Fruit fly (Drosophila melanogaster) whole organism, prepupa: ENCODE measurements around the gene CG4133.

Experiments used
- Blimp-1 ChIP-seq: fragments of 200-800 bp; sonication (Bioruptor generic); optimal IDR thresholded peaks from 3 replicates; lab custom pipeline; 2017; ENCODE audit warnings: missing biosample characterization, missing genetic modification characterization, mild to moderate bottlenecking, moderate library complexity, missing genetic modification reagents
- CG10631 ChIP-seq: fragments of 200-800 bp; sonication (Bioruptor generic); optimal IDR thresholded peaks from 2 replicates; lab custom pipeline; 2016; ENCODE audit warnings: missing biosample characterization, missing genetic modification characterization
- CG10669 ChIP-seq: fragments of 200-800 bp; sonication (Bioruptor generic); optimal IDR thresholded peaks from 3 replicates; lab custom pipeline; 2018; ENCODE audit warnings: missing biosample characterization, mild to moderate bottlenecking, missing genetic modification characterization, moderate library complexity
- CG11902 ChIP-seq: fragments of 200-800 bp; sonication (Bioruptor generic); optimal IDR thresholded peaks from 3 replicates; lab custom pipeline; 2016; ENCODE audit warnings: missing biosample characterization, missing genetic modification characterization
- CG15336 ChIP-seq: fragments of 200-800 bp; sonication (Bioruptor generic); IDR thresholded peaks from 2 replicates; pipeline ENCODE4 v1.3.6; 2022; ENCODE audit warnings: missing biosample characterization, missing genetic modification characterization
- CG1621 ChIP-seq: fragments of 200-800 bp; sonication (Bioruptor generic); optimal IDR thresholded peaks from 3 replicates; lab custom pipeline; 2018; ENCODE audit warnings: missing biosample characterization, mild to moderate bottlenecking, missing genetic modification characterization
- CG16779 ChIP-seq: fragments of 200-800 bp; sonication (Bioruptor generic); optimal IDR thresholded peaks from 3 replicates; lab custom pipeline; 2017; ENCODE audit warnings: missing biosample characterization, mild to moderate bottlenecking, missing genetic modification characterization
- CG32006 ChIP-seq: fragments of 200-800 bp; sonication (Bioruptor generic); optimal IDR thresholded peaks from 3 replicates; lab custom pipeline; 2017; ENCODE audit warnings: missing biosample characterization, mild to moderate bottlenecking, missing genetic modification characterization
- CG3919 ChIP-seq: fragments of 200-800 bp; sonication (Bioruptor generic); optimal IDR thresholded peaks from 3 replicates; lab custom pipeline; 2016; ENCODE audit warnings: missing biosample characterization, missing genetic modification characterization
- CG4318 ChIP-seq: fragments of 200-800 bp; sonication (Bioruptor generic); optimal IDR thresholded peaks from 3 replicates; lab custom pipeline; 2017; ENCODE audit warnings: missing biosample characterization, mild to moderate bottlenecking, missing genetic modification characterization
- CG6163 ChIP-seq: fragments of 200-800 bp; sonication (Bioruptor generic); IDR thresholded peaks from 3 replicates; pipeline ENCODE4 v1.3.6; 2022; ENCODE audit warnings: missing biosample characterization, missing genetic modification characterization
- CG6792 ChIP-seq: fragments of 200-800 bp; sonication (Bioruptor generic); optimal IDR thresholded peaks from 3 replicates; lab custom pipeline; 2016; ENCODE audit warnings: missing biosample characterization, missing genetic modification characterization
- CG6854 ChIP-seq: fragments of 200-800 bp; sonication (Bioruptor generic); optimal IDR thresholded peaks from 2 replicates; lab custom pipeline; 2017; ENCODE audit warnings: missing biosample characterization, mild to moderate bottlenecking, missing genetic modification characterization
- CG7368 ChIP-seq: fragments of 200-800 bp; sonication (Bioruptor generic); optimal IDR thresholded peaks from 3 replicates; lab custom pipeline; 2016; ENCODE audit warnings: missing biosample characterization, missing genetic modification characterization
- CG8119 ChIP-seq: fragments of 200-800 bp; sonication (Bioruptor generic); IDR thresholded peaks from 3 replicates; pipeline ENCODE4 v1.3.6; 2022; ENCODE audit warnings: missing biosample characterization, missing genetic modification characterization
- CG8319 ChIP-seq: fragments of 200-800 bp; sonication (Bioruptor generic); optimal IDR thresholded peaks from 3 replicates; lab custom pipeline; 2016; ENCODE audit warnings: missing biosample characterization, missing genetic modification characterization
- CG8632 ChIP-seq: fragments of 200-800 bp; sonication (Bioruptor generic); optimal IDR thresholded peaks from 3 replicates; lab custom pipeline; 2016; ENCODE audit warnings: missing biosample characterization, missing genetic modification characterization
- Eip78C ChIP-seq: fragments of 200-800 bp; sonication (Bioruptor generic); peaks from one replicate; lab custom pipeline; 2016; ENCODE audit warnings: missing biosample characterization, missing genetic modification characterization
- Eip93F ChIP-seq: fragments of 200-800 bp; sonication (Bioruptor generic); optimal IDR thresholded peaks from 2 replicates; lab custom pipeline; 2016; ENCODE audit warnings: missing biosample characterization, mild to moderate bottlenecking, missing genetic modification characterization
- Ets21C ChIP-seq: fragments of 200-800 bp; sonication (Bioruptor generic); optimal IDR thresholded peaks from 3 replicates; lab custom pipeline; 2016; ENCODE audit warnings: missing biosample characterization, missing genetic modification characterization
- Ets96B ChIP-seq: fragments of 200-800 bp; optimal IDR thresholded peaks from 2 replicates; lab custom pipeline; 2019; ENCODE audit warnings: missing biosample characterization, mild to moderate bottlenecking, missing genetic modification characterization, moderate library complexity
- Gug ChIP-seq: fragments of 200-800 bp; sonication (Bioruptor generic); IDR thresholded peaks from 2 replicates; pipeline ENCODE4 v1.3.6; 2022; ENCODE audit warnings: missing biosample characterization, missing genetic modification characterization
- Hr38 ChIP-seq: sonication (Bioruptor generic); optimal IDR thresholded peaks from 2 replicates; lab custom pipeline; 2016; ENCODE audit warnings: missing biosample characterization, missing genetic modification characterization
- Hr39 ChIP-seq: fragments of 200-800 bp; sonication (Bioruptor generic); optimal IDR thresholded peaks from 2 replicates; lab custom pipeline; 2016; ENCODE audit warnings: missing biosample characterization, missing genetic modification characterization
- Met ChIP-seq: fragments of 200-800 bp; sonication (Bioruptor generic); optimal IDR thresholded peaks from 3 replicates; lab custom pipeline; 2016; ENCODE audit warnings: missing biosample characterization, missing genetic modification characterization
- OdsH ChIP-seq: fragments of 200-800 bp; sonication (Bioruptor generic); optimal IDR thresholded peaks from 3 replicates; lab custom pipeline; 2016; ENCODE audit warnings: missing biosample characterization, missing genetic modification characterization
- Smox ChIP-seq: fragments of 200-800 bp; sonication (Bioruptor generic); optimal IDR thresholded peaks from 3 replicates; lab custom pipeline; 2016; ENCODE audit warnings: missing biosample characterization, missing genetic modification characterization
- Sox102F ChIP-seq: fragments of 200-800 bp; sonication (Bioruptor generic); optimal IDR thresholded peaks from 2 replicates; lab custom pipeline; 2016; ENCODE audit warnings: missing biosample characterization, mild to moderate bottlenecking, missing genetic modification characterization
- Sox14 ChIP-seq: fragments of 200-800 bp; sonication (Bioruptor generic); optimal IDR thresholded peaks from 3 replicates; lab custom pipeline; 2016; ENCODE audit warnings: missing biosample characterization, missing genetic modification characterization
- Sox15 ChIP-seq: fragments of 200-800 bp; sonication (Bioruptor generic); optimal IDR thresholded peaks from 3 replicates; lab custom pipeline; 2016; ENCODE audit warnings: missing biosample characterization, missing genetic modification characterization
- acj6 ChIP-seq: fragments of 200-800 bp; sonication (Bioruptor generic); optimal IDR thresholded peaks from 3 replicates; lab custom pipeline; 2016; ENCODE audit warnings: missing biosample characterization, missing genetic modification characterization
- cyc ChIP-seq: fragments of 200-800 bp; sonication (Bioruptor generic); optimal IDR thresholded peaks from 3 replicates; lab custom pipeline; 2016; ENCODE audit warnings: missing biosample characterization, missing genetic modification characterization
- dac ChIP-seq: fragments of 200-800 bp; sonication (Bioruptor generic); optimal IDR thresholded peaks from 2 replicates; lab custom pipeline; 2017; ENCODE audit warnings: missing biosample characterization, mild to moderate bottlenecking, missing genetic modification characterization
- dsx ChIP-seq: fragments of 200-800 bp; optimal IDR thresholded peaks from 3 replicates; lab custom pipeline; 2019; ENCODE audit warnings: missing biosample characterization, mild to moderate bottlenecking, missing genetic modification characterization, moderate library complexity; ENCODE audit not compliant: poor library complexity, severe bottlenecking
- fd85E ChIP-seq: fragments of 200-800 bp; sonication (Bioruptor generic); optimal IDR thresholded peaks from 3 replicates; lab custom pipeline; 2016; ENCODE audit warnings: missing biosample characterization, missing genetic modification characterization
- fkh ChIP-seq: fragments of 200-800 bp; sonication (Bioruptor generic); optimal IDR thresholded peaks from 3 replicates; lab custom pipeline; 2017; ENCODE audit warnings: missing biosample characterization, mild to moderate bottlenecking, missing genetic modification characterization, moderate library complexity
- lz ChIP-seq: fragments of 200-800 bp; sonication (Bioruptor generic); optimal IDR thresholded peaks from 3 replicates; lab custom pipeline; 2016; ENCODE audit warnings: missing biosample characterization, missing genetic modification characterization
- net ChIP-seq: fragments of 200-800 bp; sonication (Bioruptor generic); optimal IDR thresholded peaks from 3 replicates; lab custom pipeline; 2016; ENCODE audit warnings: missing biosample characterization, missing genetic modification characterization
- pdm3 ChIP-seq: fragments of 200-800 bp; sonication (Bioruptor generic); optimal IDR thresholded peaks from 3 replicates; lab custom pipeline; 2016; ENCODE audit warnings: missing biosample characterization, missing genetic modification characterization
- salr ChIP-seq, 2 experiments: fragments of 200-800 bp; sonication (Bioruptor generic); optimal IDR thresholded peaks; 3 replicates each; lab custom pipeline; 2016 to 2018; ENCODE audit warnings: missing biosample characterization in 2 of 2, missing genetic modification characterization in 2 of 2, mild to moderate bottlenecking in 1 of 2
- spab ChIP-seq: fragments of 200-800 bp; sonication (Bioruptor generic); optimal IDR thresholded peaks from 2 replicates; lab custom pipeline; 2017; ENCODE audit warnings: missing biosample characterization, mild to moderate bottlenecking, missing genetic modification characterization, missing genetic modification reagents
- svp ChIP-seq: fragments of 200-800 bp; sonication (Bioruptor generic); peaks from one replicate; lab custom pipeline; 2016; ENCODE audit warnings: missing biosample characterization, missing genetic modification characterization
- topi ChIP-seq: fragments of 200-800 bp; sonication (Bioruptor generic); optimal IDR thresholded peaks from 3 replicates; lab custom pipeline; 2016; ENCODE audit warnings: missing biosample characterization, missing genetic modification characterization
- vri ChIP-seq: fragments of 200-800 bp; sonication (Bioruptor generic); optimal IDR thresholded peaks from 3 replicates; lab custom pipeline; 2016; ENCODE audit warnings: missing biosample characterization, mild to moderate bottlenecking, missing genetic modification characterization

Gene CG4133

DNA sequence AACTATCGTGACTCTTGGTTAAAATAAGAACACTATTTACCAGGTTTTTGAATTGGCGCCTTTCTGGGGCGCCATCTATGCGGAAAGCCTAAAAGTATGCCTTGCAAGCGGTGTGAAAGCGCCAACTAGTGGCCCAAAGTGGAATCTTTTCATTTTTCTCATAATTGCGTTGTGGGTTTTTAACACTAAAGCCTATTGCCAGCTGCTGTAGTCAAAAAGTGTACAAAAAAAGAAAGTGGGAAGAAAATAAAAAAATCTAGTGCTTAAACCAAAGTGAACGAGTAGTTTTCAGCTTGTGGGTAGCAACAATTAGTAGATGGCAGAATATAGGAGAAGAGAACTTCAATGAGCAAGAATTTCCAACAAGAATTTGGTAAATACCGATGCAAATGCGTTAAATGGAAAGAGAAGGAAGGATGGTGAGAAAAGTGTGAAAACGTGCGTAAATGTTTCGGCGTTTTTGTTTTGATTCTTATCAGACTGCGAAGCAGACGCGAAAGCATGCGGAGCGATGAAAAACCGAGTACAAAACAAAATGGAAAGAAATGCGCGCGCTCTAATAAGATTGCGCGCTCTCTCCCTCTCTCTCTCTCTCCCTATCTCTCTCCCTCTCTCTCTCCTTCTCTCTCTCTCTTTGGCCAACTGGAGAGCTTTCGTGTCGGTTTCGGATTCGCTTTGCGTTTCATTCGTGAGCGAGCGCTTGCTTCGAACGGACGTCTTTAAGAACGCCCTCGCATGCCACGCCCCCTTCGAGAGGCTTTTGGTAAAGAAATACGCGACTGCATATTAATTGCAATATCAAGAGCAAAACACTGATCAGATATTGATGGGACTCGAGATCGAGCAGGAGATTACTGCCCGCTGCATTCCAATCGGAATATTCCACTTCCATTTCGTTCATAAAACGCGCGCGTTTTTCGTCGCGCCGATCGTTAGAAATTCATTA lies 35.1 kb downstream of the CG4133 start (continued):
- peak; percentile 78 for TF ChIP-seq CG6163
- peak; percentile 45 for TF ChIP-seq Ets21C
- peak; percentile 39 for TF ChIP-seq CG10631 (GFP tag; lab: Kevin White, UChicago)
- peak; percentile 74 for TF ChIP-seq CG3919
- TF ChIP-seq CG8632 (GFP tag; lab: Kevin White, UChicago), result peak; percentile 61
- peak; percentile 4 for TF ChIP-seq dac (GFP tag; lab: Kevin White, UChicago)
- TF ChIP-seq CG11902, result peak; percentile 40
- TF ChIP-seq acj6 (GFP tag; lab: Kevin White, UChicago), result no peak
- TF ChIP-seq Ets96B (tag; lab: Kevin White, UChicago), result peak; percentile 50
- TF ChIP-seq CG10669 (GFP tag; lab: Kevin White, UChicago), result peak; percentile 25
- TF ChIP-seq Sox102F (GFP tag; lab: Kevin White, UChicago), result peak; percentile 86

DNA sequence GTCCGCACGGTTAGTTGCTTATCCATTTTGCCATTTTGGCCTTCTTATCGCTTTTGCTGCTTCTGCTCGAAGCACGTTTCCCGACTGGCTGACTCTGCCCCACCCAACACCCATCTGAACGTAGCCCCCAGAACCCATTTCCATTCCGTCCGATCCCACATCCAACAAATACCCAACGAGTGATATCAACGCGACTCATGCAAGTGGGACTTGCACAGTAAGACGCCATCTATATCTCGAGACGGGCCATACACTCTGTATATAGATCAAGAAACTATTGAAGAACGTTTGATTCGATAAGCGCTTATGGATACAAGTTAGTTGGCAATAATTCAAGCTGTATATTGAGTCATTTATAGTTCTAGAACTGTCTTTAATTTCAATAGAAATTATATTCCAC lies 36.9 kb downstream of the CG4133 start:
- TF ChIP-seq lz (no peak), Gug (GFP tag; lab: Robert Waterston, UW) (no peak), Sox15 (GFP tag; lab: Kevin White, UChicago) (no peak), CG32006 (GFP tag; lab: Kevin White, UChicago) (no peak), Eip93F (GFP tag; lab: Kevin White, UChicago) (no peak), CG6854 (GFP tag; lab: Kevin White, UChicago) (no peak)

DNA sequence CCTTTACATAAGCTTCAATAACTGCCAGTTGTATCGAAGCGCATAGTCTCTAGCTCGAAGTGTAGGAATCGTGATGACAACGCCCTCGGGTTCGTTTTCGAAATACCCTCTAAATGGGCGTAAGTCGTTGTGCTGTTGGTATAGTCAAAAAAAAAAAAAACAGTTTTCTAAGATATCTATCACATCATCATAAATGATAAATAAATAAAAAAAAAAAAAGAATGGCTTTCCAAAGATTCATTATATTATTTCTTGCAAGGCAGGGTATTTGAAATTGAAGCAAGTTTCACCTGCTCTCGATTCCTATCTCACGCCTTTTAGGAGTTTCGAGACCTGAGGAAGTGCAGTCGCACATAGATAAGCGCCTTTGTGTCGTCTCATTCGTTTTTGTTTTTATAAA lies 37.9 kb downstream of the CG4133 start:
- TF ChIP-seq OdsH (peak; percentile 34), Ets21C (no peak), Smox (GFP tag; lab: Kevin White, UChicago) (peak; percentile 43), CG8632 (GFP tag; lab: Kevin White, UChicago) (peak; percentile 30), pdm3 (peak; percentile 58), svp (peak; percentile 79), CG10669 (GFP tag; lab: Kevin White, UChicago) (no peak), CG4318 (peak; percentile 7), fkh (GFP tag; lab: Kevin White, UChicago) (no peak), CG15336 (GFP tag; lab: Robert Waterston, UW) (peak; percentile 40; the same call in 1 of the 2 replicates), CG6854 (GFP tag; lab: Kevin White, UChicago) (no peak), dsx (GFP tag; lab: Kevin White, UChicago) (no peak), CG1621 (tag; lab: Kevin White, UChicago) (no peak), Hr39 (GFP tag; lab: Kevin White, UChicago) (peak; percentile 11), CG10631 (GFP tag; lab: Kevin White, UChicago) (peak; percentile 38), CG32006 (GFP tag; lab: Kevin White, UChicago) (peak; percentile 37), CG8119 (GFP tag; lab: Robert Waterston, UW) (peak; percentile 38; the same call in 2 of the 3 replicates), Eip78C (GFP tag; lab: Kevin White, UChicago) (peak; percentile 79), CG7368 (no peak), vri (GFP tag; lab: Kevin White, UChicago) (peak; percentile 11), CG16779 (no peak), lz (peak; percentile 48), Gug (GFP tag; lab: Robert Waterston, UW) (no peak), Hr38 (GFP tag; lab: Kevin White, UChicago) (no peak), Ets96B (tag; lab: Kevin White, UChicago) (peak; percentile 17), acj6 (GFP tag; lab: Kevin White, UChicago) (peak; percentile 39), CG6163 (peak; percentile 48; the same call in 1 of the 3 replicates), cyc (GFP tag; lab: Kevin White, UChicago) (peak; percentile 25), topi (GFP tag; lab: Kevin White, UChicago) (peak; percentile 48), CG3919 (peak; percentile 33), spab (GFP tag; lab: Kevin White, UChicago) (no peak), salr (GFP tag; optimal IDR thresholded peaks at IDR 0.05; lab: Kevin White, UChicago) (peak in 1 of 2 experiments; percentile 10), Sox14 (peak; percentile 40), CG6792 (GFP tag; lab: Kevin White, UChicago) (peak; percentile 17), Met (GFP tag; lab: Kevin White, UChicago) (peak; percentile 51), Blimp-1 (GFP tag; lab: Kevin White, UChicago) (no peak), fd85E (no peak), Sox15 (GFP tag; lab: Kevin White, UChicago) (peak; percentile 26), CG8319 (GFP tag; lab: Kevin White, UChicago) (no peak), net (GFP tag; lab: Kevin White, UChicago) (peak; percentile 34), Sox102F (GFP tag; lab: Kevin White, UChicago) (peak; percentile 25)
